Worm (Caenorhabditis elegans) whole organism, L1 larva: ENCODE results near the gene ttr-8.

Experiments used
- ama-1 ChIP-seq: fragments of 150-350 bp; optimal IDR thresholded peaks from 2 replicates; lab custom pipeline; 2014
- lin-13 ChIP-seq: fragments of 150-350 bp; optimal IDR thresholded peaks from 2 replicates; lab custom pipeline; 2014; ENCODE audit warnings: missing biosample characterization, missing genetic modification reagents, missing genetic modification characterization
- mef-2 ChIP-seq: fragments of 150-350 bp; optimal IDR thresholded peaks from 2 replicates; lab custom pipeline; 2014; ENCODE audit warnings: missing biosample characterization, missing genetic modification characterization
- nhr-12 ChIP-seq: sonication (generic microtip); optimal IDR thresholded peaks from 2 replicates; lab custom pipeline; 2017; ENCODE audit warnings: missing biosample characterization, missing genetic modification characterization
- nhr-20 ChIP-seq: sonication (generic microtip); optimal IDR thresholded peaks from 2 replicates; lab custom pipeline; 2016; ENCODE audit warnings: mild to moderate bottlenecking, missing genetic modification characterization, missing compliant biosample characterization
- nhr-76 ChIP-seq: sonication (generic microtip); optimal IDR thresholded peaks from 2 replicates; lab custom pipeline; 2017; ENCODE audit warnings: missing biosample characterization, missing genetic modification characterization
- snu-23 ChIP-seq: sonication (generic microtip); optimal IDR thresholded peaks from 2 replicates; lab custom pipeline; 2016; ENCODE audit warnings: missing genetic modification characterization, missing compliant biosample characterization
- tlp-1 ChIP-seq: fragments of 150-350 bp; optimal IDR thresholded peaks from 2 replicates; lab custom pipeline; 2014; ENCODE audit warnings: missing biosample characterization, missing genetic modification characterization
- unc-62 ChIP-seq: fragments of 150-350 bp; optimal IDR thresholded peaks from 2 replicates; lab custom pipeline; 2014; ENCODE audit warnings: missing biosample characterization, missing genetic modification reagents, missing genetic modification characterization

- TF ChIP-seq tlp-1 (tag; lab: Kevin White, UChicago): no peak
- TF ChIP-seq nhr-12 (tag; lab: Kevin White, UChicago): no peak
- TF ChIP-seq nhr-20: no peak
- TF ChIP-seq snu-23 (GFP tag; lab: Kevin White, UChicago): no peak
- TF ChIP-seq lin-13: no peak
- TF ChIP-seq ama-1 (lab: Kevin White, UChicago): no peak
- TF ChIP-seq mef-2 (tag; lab: Kevin White, UChicago): no peak
- no peak for TF ChIP-seq unc-62 (GFP tag; lab: Kevin White, UChicago)
- TF ChIP-seq nhr-76 (tag; lab: Kevin White, UChicago): no peak
These were observed 44.0 kb downstream of the ttr-8 start, which contains the start of gene lig-4 for ce11 chrIII:7521163-7521562.
